Worm (Caenorhabditis elegans) whole organism, late embryonic: Measurements from ENCODE around the gene far-5.

Experiments used
- C08G9.2 ChIP-seq: sonication (generic microtip); optimal IDR thresholded peaks from 2 replicates; lab custom pipeline; 2016; ENCODE audit warnings: mild to moderate bottlenecking, missing genetic modification characterization, moderate library complexity, missing compliant biosample characterization
- C38D4.7 ChIP-seq: fragments of 200-800 bp; sonication (Bioruptor generic); optimal IDR thresholded peaks from 2 replicates; lab custom pipeline; 2018; ENCODE audit warnings: mild to moderate bottlenecking, missing genetic modification characterization, moderate library complexity, missing compliant biosample characterization
- K02D7.2 ChIP-seq: sonication (generic microtip); optimal IDR thresholded peaks from 2 replicates; lab custom pipeline; 2017; ENCODE audit warnings: mild to moderate bottlenecking, missing genetic modification characterization, missing compliant biosample characterization
- K09A11.1 ChIP-seq: sonication (generic microtip); optimal IDR thresholded peaks from 2 replicates; lab custom pipeline; 2017; ENCODE audit warnings: antibody characterized with exemption, mild to moderate bottlenecking, missing genetic modification characterization, missing compliant biosample characterization; ENCODE audit not compliant: insufficient read depth
- Y22D7AL.16 ChIP-seq: sonication (generic microtip); optimal IDR thresholded peaks from 2 replicates; lab custom pipeline; 2016; ENCODE audit warnings: missing genetic modification characterization, missing compliant biosample characterization
- ahr-1 ChIP-seq: sonication (generic microtip); optimal IDR thresholded peaks from 2 replicates; lab custom pipeline; 2016; ENCODE audit warnings: missing genetic modification characterization, missing compliant biosample characterization
- ceh-14 ChIP-seq: sonication (generic microtip); optimal IDR thresholded peaks from 2 replicates; lab custom pipeline; 2016; ENCODE audit warnings: missing genotype, missing genetic modification characterization, missing compliant biosample characterization
- ceh-19 ChIP-seq: fragments of 200-800 bp; sonication (Bioruptor generic); optimal IDR thresholded peaks from 2 replicates; lab custom pipeline; 2018; ENCODE audit warnings: mild to moderate bottlenecking, missing genetic modification characterization, missing compliant biosample characterization
- ceh-2 ChIP-seq: sonication (generic microtip); optimal IDR thresholded peaks from 2 replicates; lab custom pipeline; 2016; ENCODE audit warnings: missing genotype, missing genetic modification characterization, missing compliant biosample characterization
- ceh-31 ChIP-seq: sonication (generic microtip); optimal IDR thresholded peaks from 2 replicates; lab custom pipeline; 2016; ENCODE audit warnings: missing genetic modification characterization, missing compliant biosample characterization
- ceh-45 ChIP-seq: fragments of 200-800 bp; sonication (Bioruptor generic); IDR thresholded peaks from 2 replicates; pipeline ENCODE4 v1.3.6; 2022; ENCODE audit warnings: missing genetic modification reagents, missing genetic modification characterization, missing compliant biosample characterization
- ceh-48 ChIP-seq: sonication (generic microtip); optimal IDR thresholded peaks from 2 replicates; lab custom pipeline; 2016; ENCODE audit warnings: missing genetic modification characterization, inconsistent platforms, missing compliant biosample characterization
- che-1 ChIP-seq: sonication (generic microtip); optimal IDR thresholded peaks from 2 replicates; lab custom pipeline; 2016; ENCODE audit warnings: mild to moderate bottlenecking, missing genetic modification characterization, missing compliant biosample characterization
- elt-2 ChIP-seq: sonication (generic microtip); optimal IDR thresholded peaks from 2 replicates; lab custom pipeline; 2016; ENCODE audit warnings: missing genetic modification reagents, missing genetic modification characterization, missing compliant biosample characterization
- eyg-1 ChIP-seq: sonication (generic microtip); optimal IDR thresholded peaks from 2 replicates; lab custom pipeline; 2016; ENCODE audit warnings: missing genotype, missing genetic modification characterization, missing compliant biosample characterization
- fkh-6 ChIP-seq: sonication (generic microtip); optimal IDR thresholded peaks from 2 replicates; lab custom pipeline; 2016; ENCODE audit warnings: missing genetic modification characterization, missing compliant biosample characterization
- hlh-13 ChIP-seq: fragments of 200-800 bp; sonication (Bioruptor generic); optimal IDR thresholded peaks from 2 replicates; lab custom pipeline; 2018; ENCODE audit warnings: mild to moderate bottlenecking, missing genetic modification characterization, missing compliant biosample characterization
- hlh-15 ChIP-seq: sonication (generic microtip); optimal IDR thresholded peaks from 2 replicates; lab custom pipeline; 2016; ENCODE audit warnings: missing genetic modification characterization, missing compliant biosample characterization
- hlh-6 ChIP-seq: sonication (generic microtip); optimal IDR thresholded peaks from 2 replicates; lab custom pipeline; 2016; ENCODE audit warnings: missing genotype, missing genetic modification characterization, missing compliant biosample characterization
- lim-6 ChIP-seq: sonication (generic microtip); optimal IDR thresholded peaks from 2 replicates; lab custom pipeline; 2016; ENCODE audit warnings: missing genetic modification characterization, missing compliant biosample characterization
- mec-3 ChIP-seq: sonication (generic microtip); optimal IDR thresholded peaks from 2 replicates; lab custom pipeline; 2016; ENCODE audit warnings: borderline replicate concordance, missing genetic modification characterization, missing compliant biosample characterization
- nfya-1 ChIP-seq: sonication (generic microtip); optimal IDR thresholded peaks from 2 replicates; lab custom pipeline; 2017; ENCODE audit warnings: missing genetic modification characterization, mild to moderate bottlenecking, missing compliant biosample characterization, antibody characterized with exemption, moderate library complexity
- npax-4 ChIP-seq: sonication (generic microtip); optimal IDR thresholded peaks from 2 replicates; lab custom pipeline; 2016; ENCODE audit warnings: missing genetic modification characterization, missing compliant biosample characterization
- pat-9 ChIP-seq: fragments of 200-800 bp; sonication (Bioruptor generic); optimal IDR thresholded peaks from 2 replicates; lab custom pipeline; 2018; ENCODE audit warnings: mild to moderate bottlenecking, missing genetic modification characterization, moderate library complexity, missing compliant biosample characterization
- pros-1 ChIP-seq: fragments of 150-350 bp; optimal IDR thresholded peaks from 2 replicates; lab custom pipeline; 2014; ENCODE audit warnings: missing biosample characterization, missing genetic modification reagents, missing genetic modification characterization
- sdc-2 ChIP-seq: sonication (generic microtip); optimal IDR thresholded peaks from 2 replicates; lab custom pipeline; 2016; ENCODE audit warnings: missing genotype, missing genetic modification characterization, missing compliant biosample characterization
- sox-2 ChIP-seq: fragments of 200-800 bp; sonication (Bioruptor generic); IDR thresholded peaks from 2 replicates; pipeline ENCODE4 v1.3.6; 2022; ENCODE audit warnings: missing genetic modification reagents, missing genetic modification characterization, missing compliant biosample characterization
- sox-4 ChIP-seq: sonication (generic microtip); optimal IDR thresholded peaks from 2 replicates; lab custom pipeline; 2017; ENCODE audit warnings: mild to moderate bottlenecking, missing genetic modification characterization, inconsistent platforms, missing compliant biosample characterization
- syd-9 ChIP-seq: sonication (generic microtip); optimal IDR thresholded peaks from 2 replicates; lab custom pipeline; 2016; ENCODE audit warnings: mild to moderate bottlenecking, missing genetic modification characterization, moderate library complexity, missing compliant biosample characterization
- tbx-2 ChIP-seq: sonication (generic microtip); optimal IDR thresholded peaks from 2 replicates; lab custom pipeline; 2016; ENCODE audit warnings: missing genetic modification characterization, missing compliant biosample characterization
- tbx-7 ChIP-seq: sonication (generic microtip); optimal IDR thresholded peaks from 2 replicates; lab custom pipeline; 2016; ENCODE audit warnings: missing genotype, missing genetic modification characterization, missing compliant biosample characterization
- unc-3 ChIP-seq, 2 experiments: fragments of 200-800 bp in 1 of 2; sonication (Bioruptor generic) in 1 of 2; sonication (generic microtip) in 1 of 2; conservative IDR thresholded peaks in 1 of 2; optimal IDR thresholded peaks in 1 of 2; 2 replicates each; pipeline versions ENCODE4 v1.3.6 to Lab custom; 2016 to 2022; ENCODE audit warnings: missing compliant biosample characterization in 2 of 2, missing genetic modification characterization in 2 of 2, missing genetic modification reagents in 1 of 2
- unc-42 ChIP-seq: sonication (generic microtip); optimal IDR thresholded peaks from 2 replicates; lab custom pipeline; 2016; ENCODE audit warnings: missing genotype, missing genetic modification characterization, missing compliant biosample characterization
- unc-55 ChIP-seq: sonication (generic microtip); optimal IDR thresholded peaks from 2 replicates; lab custom pipeline; 2017; ENCODE audit warnings: missing biosample characterization, missing genetic modification reagents, missing genetic modification characterization
- zip-5 ChIP-seq: sonication (generic microtip); optimal IDR thresholded peaks from 2 replicates; lab custom pipeline; 2016; ENCODE audit warnings: missing genetic modification characterization, missing compliant biosample characterization

far-5 gene

DNA sequence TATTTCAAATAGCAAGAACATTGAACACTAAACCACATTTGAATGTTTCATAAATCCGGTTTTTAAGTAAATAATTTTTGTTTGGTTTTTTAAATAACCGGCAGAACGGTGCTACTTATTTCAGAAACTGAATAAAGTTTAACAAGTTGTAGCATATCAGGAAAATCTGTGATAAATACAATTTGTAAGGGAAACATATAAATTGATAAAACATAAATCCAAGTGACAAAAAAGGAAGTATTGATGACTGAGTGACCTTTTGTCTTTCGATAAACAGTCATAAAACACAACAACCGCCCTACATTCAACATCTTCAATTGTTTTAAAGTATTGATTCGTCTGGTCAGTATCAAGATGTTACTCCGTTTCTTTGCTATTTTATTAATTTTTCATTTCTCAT, at the start of gene far-5:
far-5 (plus strand) TSS at position 301 of the 400 bp plus-strand sequence.
- TF ChIP-seq syd-9 = no peak
- no peak for TF ChIP-seq pros-1 (tag; lab: Kevin White, UChicago)
- no peak for TF ChIP-seq hlh-13
- no peak for TF ChIP-seq mec-3 (tag; lab: Kevin White, UChicago)
- TF ChIP-seq K02D7.2 = no peak
- TF ChIP-seq ceh-19 = no peak
- no peak for TF ChIP-seq ceh-14 (tag; lab: Kevin White, UChicago)
- TF ChIP-seq K09A11.1 (tag; lab: Kevin White, UChicago) = no peak
- no peak for TF ChIP-seq npax-4 (tag; lab: Kevin White, UChicago)
- no peak for TF ChIP-seq eyg-1 (tag; lab: Kevin White, UChicago)
- TF ChIP-seq C38D4.7 (GFP tag; lab: Kevin White, UChicago) = no peak
- no peak for TF ChIP-seq ceh-45 (GFP tag; lab: Robert Waterston, UW)
- no peak for TF ChIP-seq elt-2 (tag; lab: Kevin White, UChicago)
- no peak for TF ChIP-seq C08G9.2 (tag; lab: Kevin White, UChicago)
- TF ChIP-seq Y22D7AL.16 (tag; lab: Kevin White, UChicago) = no peak
- no peak for TF ChIP-seq hlh-15 (tag; lab: Kevin White, UChicago)

ce11 chrV:12949607-12950006, 45.8 kb upstream of the far-5 start, which contains the start of gene T16G1.13:
TSS of gene T16G1.13 (plus strand) at chrV:12949907.
- TF ChIP-seq hlh-6 (no peak), C38D4.7 (GFP tag; lab: Kevin White, UChicago) (no peak), K09A11.1 (tag; lab: Kevin White, UChicago) (no peak), tbx-7 (tag; lab: Kevin White, UChicago) (no peak), pat-9 (tag; lab: Kevin White, UChicago) (no peak), Y22D7AL.16 (tag; lab: Kevin White, UChicago) (no peak), zip-5 (no peak), elt-2 (tag; lab: Kevin White, UChicago) (no peak), ceh-31 (tag; lab: Kevin White, UChicago) (no peak), hlh-15 (tag; lab: Kevin White, UChicago) (no peak), ahr-1 (no peak), che-1 (tag; lab: Kevin White, UChicago) (no peak), sdc-2 (tag; lab: Kevin White, UChicago) (no peak), sox-4 (no peak), ceh-2 (tag; lab: Kevin White, UChicago) (no peak), eyg-1 (tag; lab: Kevin White, UChicago) (no peak), sox-2 (no peak), lim-6 (tag; lab: Kevin White, UChicago) (no peak), fkh-6 (tag; lab: Kevin White, UChicago) (no peak), unc-55 (GFP tag; lab: Kevin White, UChicago) (no peak)

DNA sequence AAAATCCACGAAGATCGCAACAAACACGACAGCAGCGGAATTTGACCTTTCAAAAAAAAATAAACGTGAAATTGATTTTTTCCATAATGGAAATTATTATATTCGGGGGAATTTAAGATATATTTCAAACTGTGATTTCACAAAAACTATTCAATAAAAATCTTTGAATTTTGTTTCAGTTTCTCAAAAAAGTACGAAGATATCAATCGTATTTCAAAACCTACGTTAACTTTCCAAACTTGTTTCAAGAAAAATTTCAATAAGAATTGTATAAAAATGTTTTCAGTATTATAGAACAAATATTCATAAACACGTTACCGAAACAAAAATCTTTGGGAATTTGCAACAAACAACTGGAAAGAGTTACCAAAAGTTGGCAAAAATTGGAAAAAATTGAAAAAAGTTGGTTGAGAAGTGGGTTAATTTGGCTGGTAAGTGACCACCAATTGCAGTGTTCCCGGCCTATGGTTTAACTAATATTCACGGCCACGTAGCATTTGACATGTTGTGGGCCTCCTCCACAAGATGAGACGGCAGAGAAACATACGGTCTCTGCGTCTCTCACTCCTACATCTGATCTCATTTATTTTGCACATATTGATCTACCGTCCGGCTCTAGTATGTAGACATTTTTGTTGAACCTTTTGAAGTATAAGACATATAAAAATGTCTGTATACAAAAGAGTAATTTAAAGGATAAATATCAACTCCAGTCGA, 44.4 kb upstream of the far-5 start, which contains the start of the genes T16G1.9 and T16G1.18:
T16G1.9 (minus strand) TSS at position 51 of the 717 bp plus-strand sequence.
T16G1.18 (plus strand) TSS at position 493 of the 717 bp plus-strand sequence.
- TF ChIP-seq K09A11.1 (tag; lab: Kevin White, UChicago) (no peak), ceh-48 (tag; lab: Kevin White, UChicago) (peak; percentile 47), unc-42 (peak; percentile 50), tbx-2 (tag; lab: Kevin White, UChicago) (peak; percentile 41), unc-3 (GFP tag; conservative IDR thresholded peaks at IDR 0.05; lab: Robert Waterston, UW) (no peak), unc-3 (tag; optimal IDR thresholded peaks at IDR 0.05; lab: Kevin White, UChicago) (no peak), unc-55 (GFP tag; lab: Kevin White, UChicago) (peak; percentile 24), nfya-1 (tag; lab: Kevin White, UChicago) (peak; percentile 54), ceh-31 (tag; lab: Kevin White, UChicago) (peak; percentile 23)
